Worm (Caenorhabditis elegans) whole organism, L4/young adult: ENCODE data around the gene suf-1.
A peak's percentile ranks its signal among the peaks of the same experiment; 100 is the strongest.

Experiments used
- W03F9.2 ChIP-seq: fragments of 150-350 bp; optimal IDR thresholded peaks from 2 replicates; lab custom pipeline; 2014; ENCODE audit warnings: missing biosample characterization, missing genetic modification characterization
- dao-5 ChIP-seq: sonication (generic microtip); optimal IDR thresholded peaks from 2 replicates; lab custom pipeline; 2016; ENCODE audit warnings: missing genotype, missing genetic modification characterization, moderate library complexity, missing compliant biosample characterization
- him-1 ChIP-seq: sonication (generic microtip); optimal IDR thresholded peaks from 2 replicates; lab custom pipeline; 2016; ENCODE audit warnings: missing genotype, missing genetic modification reagents, missing genetic modification characterization, missing compliant biosample characterization

The suf-1 gene

DNA sequence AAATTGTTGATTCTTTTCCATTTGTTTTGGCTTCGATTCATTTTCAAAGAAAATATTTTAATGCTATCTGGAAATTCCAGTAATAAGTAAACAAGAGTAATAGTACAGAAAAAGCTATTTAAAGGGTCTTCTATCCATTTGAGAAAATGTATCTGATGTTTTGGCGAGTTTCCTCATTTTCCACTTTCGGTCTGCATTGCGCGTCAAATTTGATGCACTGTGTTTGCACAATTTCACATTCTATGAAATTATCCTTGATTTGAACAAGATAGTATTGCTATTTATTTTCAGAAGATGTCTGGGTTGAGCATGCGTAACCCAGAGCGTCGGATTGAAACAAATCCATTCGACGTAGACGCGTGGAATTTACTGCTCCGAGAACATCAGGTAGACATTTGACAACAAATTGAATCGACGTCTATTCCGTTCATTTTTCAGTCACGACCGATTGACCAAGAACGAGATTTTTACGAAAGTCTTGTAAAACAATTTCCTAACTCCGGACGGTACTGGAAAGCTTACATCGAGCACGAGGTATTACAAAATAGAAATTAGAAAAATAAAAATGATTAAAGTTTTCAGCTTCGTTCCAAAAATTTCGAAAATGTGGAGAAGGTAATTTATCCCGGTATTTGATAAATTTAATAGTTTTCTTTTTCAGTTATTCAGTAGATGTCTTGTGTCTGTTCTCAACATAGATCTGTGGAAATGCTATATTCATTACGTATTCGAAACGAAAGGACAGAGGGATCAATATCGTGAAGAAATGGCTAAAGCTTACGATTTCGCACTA, at the start of gene suf-1:
Gene suf-1 (plus strand): TSS at position 280 of the 793 bp plus-strand sequence.
- TF ChIP-seq W03F9.2 (tag; lab: Kevin White, UChicago) = peak; percentile 37
- TF ChIP-seq him-1 = no peak
- TF ChIP-seq dao-5 (tag; lab: Kevin White, UChicago) = peak; percentile 53

DNA sequence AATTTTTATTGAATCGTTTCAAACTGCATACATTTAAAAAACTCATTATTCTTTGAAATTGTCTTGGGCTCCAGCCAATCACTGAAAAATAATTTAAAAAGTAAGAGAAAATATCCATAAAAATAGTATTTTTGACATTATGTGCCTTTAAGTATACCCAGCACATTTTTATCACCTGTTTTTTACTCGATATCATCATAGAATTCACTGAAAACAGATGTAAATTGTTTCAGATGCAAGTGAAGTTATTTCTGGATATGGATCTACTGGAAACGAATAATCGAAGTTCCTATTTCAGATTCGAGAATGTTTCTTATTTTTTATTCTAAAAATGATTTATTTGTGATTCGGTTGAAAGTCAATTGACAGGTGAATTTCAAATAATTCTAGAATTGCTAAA, 49.1 kb upstream of the suf-1 start:
- no peak for TF ChIP-seq him-1
- no peak for TF ChIP-seq W03F9.2 (tag; lab: Kevin White, UChicago)
- no peak for TF ChIP-seq dao-5 (tag; lab: Kevin White, UChicago)

DNA sequence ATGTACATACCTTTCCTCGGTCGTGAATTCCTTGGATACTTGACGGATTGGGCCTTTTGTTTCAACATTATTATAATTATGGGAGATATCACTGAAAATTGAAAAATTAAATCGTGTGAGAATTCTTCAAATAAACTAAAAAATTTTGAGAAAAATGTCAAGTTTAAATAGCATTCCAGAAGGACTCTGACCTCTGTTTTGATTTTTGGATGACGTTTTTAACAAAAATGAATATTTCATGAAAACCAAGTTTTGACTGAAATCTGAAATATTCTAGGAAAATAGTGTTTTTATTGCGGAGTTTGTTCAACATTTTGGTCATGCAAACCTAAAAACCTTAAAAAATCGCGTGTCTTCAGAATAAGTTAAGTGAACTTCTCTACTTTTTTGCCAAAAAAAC, 47.5 kb upstream of the suf-1 start, which contains the start of gene glb-27:
Gene glb-27 (minus strand): TSS at position 101 of the 400 bp plus-strand sequence.
- TF ChIP-seq W03F9.2 (tag; lab: Kevin White, UChicago) (no peak), him-1 (no peak), dao-5 (tag; lab: Kevin White, UChicago) (no peak)

DNA sequence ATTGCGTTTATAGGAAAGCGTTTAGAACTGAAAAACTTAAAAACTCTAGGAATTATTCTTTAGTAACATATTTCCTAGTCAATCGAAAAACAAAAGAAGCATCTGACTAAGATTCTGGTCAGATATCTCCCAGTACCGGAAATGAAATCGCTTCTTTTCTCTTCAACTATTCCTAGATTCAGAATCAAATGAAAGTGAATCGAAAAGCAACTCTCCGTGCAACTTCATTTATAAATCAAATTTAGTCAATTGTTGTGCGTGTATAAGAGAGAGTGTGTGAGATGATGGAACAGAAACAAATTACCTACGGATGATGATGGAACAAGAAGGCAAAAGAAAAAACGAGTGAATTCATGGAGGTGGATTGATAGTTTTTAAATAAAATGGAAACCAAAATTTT, 44.5 kb upstream of the suf-1 start:
- TF ChIP-seq W03F9.2 (tag; lab: Kevin White, UChicago) = no peak
- TF ChIP-seq dao-5 (tag; lab: Kevin White, UChicago) = no peak
- TF ChIP-seq him-1 = no peak

DNA sequence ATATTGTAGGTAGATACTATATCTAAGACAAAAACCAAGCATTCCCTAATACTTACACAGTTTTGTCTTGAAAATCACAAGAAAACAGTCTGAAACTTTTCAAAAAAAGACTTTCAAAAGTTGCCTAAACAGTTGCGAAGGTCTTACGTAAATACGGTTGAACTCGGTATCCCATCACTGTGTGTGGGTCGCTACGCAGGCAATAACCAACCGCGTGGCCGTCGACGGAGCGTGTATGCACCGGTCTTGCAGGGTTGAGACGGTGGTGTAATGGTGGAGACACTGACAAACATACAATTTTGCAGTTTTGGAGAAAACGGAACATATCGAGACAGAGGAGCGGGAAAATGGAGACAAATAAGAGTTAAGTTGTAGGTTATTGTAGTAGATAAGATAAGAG, 42.4 kb upstream of the suf-1 start, which contains the start of gene iff-2:
Gene iff-2 (minus strand): TSS at position 141 of the 400 bp plus-strand sequence.
- TF ChIP-seq W03F9.2 (tag; lab: Kevin White, UChicago) = peak; percentile 97
- peak; percentile 97 for TF ChIP-seq him-1
- peak; percentile 77 for TF ChIP-seq dao-5 (tag; lab: Kevin White, UChicago)

DNA sequence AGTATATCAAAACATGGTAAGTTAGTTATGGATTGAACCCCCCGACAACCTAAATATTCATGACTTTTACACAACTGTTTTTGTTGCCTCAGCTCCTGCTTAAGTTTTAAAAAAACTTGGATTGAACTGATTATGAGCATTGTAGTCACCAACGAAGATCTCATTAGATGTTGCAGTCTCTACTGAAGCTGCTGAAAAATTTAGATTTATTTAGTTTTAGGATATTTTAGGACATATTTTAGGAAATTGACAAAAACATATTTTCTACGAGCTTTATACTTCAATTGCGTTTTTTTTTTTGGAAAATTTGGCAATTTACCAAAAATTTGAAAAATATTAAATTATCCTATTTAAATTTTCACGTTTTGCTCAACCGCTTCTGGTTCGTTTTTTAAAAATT, 41.6 kb upstream of the suf-1 start, which contains the start of gene F54C9.14:
Gene F54C9.14 (plus strand): TSS at position 301 of the 400 bp plus-strand sequence.
- TF ChIP-seq him-1 = no peak
- no peak for TF ChIP-seq dao-5 (tag; lab: Kevin White, UChicago)
- TF ChIP-seq W03F9.2 (tag; lab: Kevin White, UChicago) = no peak

DNA sequence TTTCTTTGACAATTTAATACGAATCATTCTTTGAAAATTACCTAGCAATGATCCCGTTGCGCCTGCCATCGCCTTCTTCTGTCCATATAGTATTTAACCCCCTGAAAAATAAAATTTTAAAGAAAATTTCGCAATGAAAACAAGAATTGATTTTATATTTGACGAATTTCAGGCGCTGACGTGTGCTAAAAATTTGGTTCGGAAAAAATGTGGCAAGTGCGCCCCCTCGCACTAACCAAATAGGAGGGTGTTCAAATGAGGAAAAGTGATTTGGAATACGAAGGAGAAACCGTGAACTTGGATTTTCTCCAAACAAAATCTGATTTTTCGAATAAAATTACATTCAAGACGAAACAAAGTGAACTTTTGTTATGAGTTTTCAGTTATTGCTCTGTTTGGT, 37.6 kb upstream of the suf-1 start, which contains the start of gene stc-1:
Gene stc-1 (minus strand): TSS at position 101 of the 400 bp plus-strand sequence.
- no peak for TF ChIP-seq dao-5 (tag; lab: Kevin White, UChicago)
- no peak for TF ChIP-seq W03F9.2 (tag; lab: Kevin White, UChicago)
- TF ChIP-seq him-1 = no peak

DNA sequence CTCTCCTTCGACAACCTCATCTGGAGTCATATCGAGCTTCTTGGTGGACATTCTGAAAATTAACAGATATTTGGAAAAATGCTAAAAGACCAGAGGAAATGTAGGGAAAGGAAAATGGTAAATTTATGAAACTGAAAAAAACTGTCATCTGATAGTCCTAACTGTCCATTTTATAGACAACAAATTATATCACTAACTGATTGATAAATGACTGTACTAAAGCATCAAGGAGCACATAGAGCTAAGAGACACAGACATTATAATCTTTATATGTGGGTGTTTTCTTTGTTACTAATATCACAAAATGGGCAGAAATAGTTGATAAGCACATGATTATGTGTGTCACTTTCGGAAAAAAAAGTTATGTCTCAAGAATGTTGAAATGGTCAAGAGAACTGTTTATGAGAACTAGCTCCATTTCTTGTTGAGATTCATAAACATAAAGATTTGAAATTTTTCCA, 36.8 kb upstream of the suf-1 start, which contains the start of gene F54C9.3:
Gene F54C9.3 (minus strand): TSS at position 51 of the 461 bp plus-strand sequence.
- no peak for TF ChIP-seq him-1
- TF ChIP-seq W03F9.2 (tag; lab: Kevin White, UChicago) = no peak
- TF ChIP-seq dao-5 (tag; lab: Kevin White, UChicago) = no peak

DNA sequence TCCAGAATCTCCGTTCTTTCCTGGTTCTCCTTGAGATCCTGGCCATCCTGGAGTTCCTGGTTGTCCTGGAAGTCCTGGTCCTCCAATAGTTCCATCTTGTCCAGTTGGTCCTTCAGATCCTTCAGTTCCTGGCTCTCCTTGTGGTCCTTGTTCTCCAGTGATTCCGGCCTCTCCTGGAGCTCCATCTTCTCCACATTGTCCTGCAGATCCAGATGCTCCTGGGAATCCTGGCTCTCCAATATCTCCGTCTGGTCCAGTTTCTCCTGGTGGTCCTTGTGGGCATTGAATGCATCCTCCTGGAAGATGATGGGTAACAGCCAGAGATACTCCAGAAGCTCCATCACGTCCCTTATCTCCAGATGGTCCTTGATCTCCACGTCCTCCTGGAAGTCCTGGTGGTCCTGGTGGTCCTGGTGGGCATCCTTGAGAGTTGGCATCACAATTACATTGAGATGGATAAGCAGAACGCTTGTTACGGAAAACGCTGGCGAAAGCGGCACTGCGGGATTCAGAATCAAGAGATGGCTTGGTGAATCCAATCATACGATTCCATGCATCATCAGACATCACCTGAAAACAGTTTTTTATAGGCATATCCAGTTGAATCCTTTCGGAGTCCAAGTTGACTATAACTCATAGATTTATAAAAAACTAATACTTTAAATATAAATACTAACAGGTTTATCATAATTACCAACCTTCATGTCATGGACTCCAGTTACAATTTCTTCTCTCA, 35.2 kb upstream of the suf-1 start:
- TF ChIP-seq dao-5 (tag; lab: Kevin White, UChicago) (no peak), him-1 (no peak), W03F9.2 (tag; lab: Kevin White, UChicago) (no peak)

DNA sequence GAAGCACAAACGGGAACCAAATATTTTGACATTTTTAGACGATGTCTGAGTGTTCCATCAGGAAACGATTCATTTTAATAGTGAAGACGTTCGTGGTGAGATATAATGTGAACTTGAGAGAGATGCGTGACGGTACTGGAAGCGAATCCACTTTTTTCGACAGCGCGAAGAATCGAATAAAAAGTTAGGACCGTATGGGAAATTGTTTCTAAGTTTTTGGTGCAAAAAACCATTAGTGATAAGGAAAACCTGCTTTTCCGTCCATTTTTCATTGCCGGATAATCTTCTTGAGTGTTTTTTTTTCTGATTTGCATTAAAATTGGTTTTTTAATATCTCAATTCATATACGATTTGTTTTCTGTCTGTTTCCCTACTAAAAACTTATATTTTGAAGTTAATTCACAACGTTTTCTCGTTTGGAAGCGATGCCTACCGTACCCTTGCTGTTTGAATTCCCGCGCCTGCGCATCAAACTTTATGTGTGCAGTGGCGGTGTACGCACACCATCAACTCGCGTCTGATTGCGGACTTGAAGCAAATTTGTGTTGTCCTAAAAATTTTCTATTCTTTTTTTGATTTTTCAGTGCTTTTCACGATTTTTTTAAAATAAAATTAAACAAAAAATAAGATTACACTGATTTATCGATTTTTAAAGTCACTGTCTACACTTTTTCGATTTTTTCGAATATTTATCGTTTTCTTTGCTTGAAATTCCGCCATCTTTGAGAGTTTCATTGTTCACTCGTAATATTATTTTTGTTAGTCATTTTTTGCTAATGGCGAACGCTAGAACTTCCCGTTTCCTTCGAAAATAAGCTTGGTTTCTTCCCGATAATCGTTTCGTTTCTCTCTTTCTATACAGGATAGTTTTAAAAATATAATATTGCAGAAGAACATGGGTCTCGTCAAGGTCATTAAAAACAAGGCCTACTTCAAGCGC, 34.3 kb upstream of the suf-1 start, which contains the start of the genes col-38 and rpl-5:
Gene col-38 (minus strand): TSS at position 51 of the 940 bp plus-strand sequence.
Gene rpl-5 (plus strand): TSS at position 890 of the 940 bp plus-strand sequence.
- TF ChIP-seq dao-5 (tag; lab: Kevin White, UChicago) (no peak), W03F9.2 (tag; lab: Kevin White, UChicago) (peak; percentile 97), him-1 (peak; percentile 1)

DNA sequence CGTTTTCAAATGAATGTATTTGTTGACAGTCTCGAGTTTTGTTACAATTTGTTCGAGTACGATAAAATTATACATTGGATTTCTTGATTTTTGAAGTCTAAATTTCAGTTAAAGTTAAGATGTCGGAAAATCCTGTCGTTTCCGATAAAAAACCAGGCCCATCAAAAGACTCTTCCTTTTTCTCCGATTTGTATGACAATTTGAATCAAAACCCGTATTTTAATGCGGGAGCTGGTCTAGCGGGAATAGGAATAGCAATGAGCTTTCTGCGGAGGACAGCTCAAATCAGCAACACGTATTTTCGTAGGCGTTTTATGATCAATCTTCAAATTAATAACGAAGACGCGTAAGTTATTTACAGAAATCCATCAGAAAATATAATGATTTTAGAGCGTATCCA, 32.7 kb upstream of the suf-1 start, which contains the start of gene bcs-1:
Gene bcs-1 (plus strand): TSS at position 109 of the 400 bp plus-strand sequence.
- TF ChIP-seq W03F9.2 (tag; lab: Kevin White, UChicago) (no peak), him-1 (no peak), dao-5 (tag; lab: Kevin White, UChicago) (no peak)

DNA sequence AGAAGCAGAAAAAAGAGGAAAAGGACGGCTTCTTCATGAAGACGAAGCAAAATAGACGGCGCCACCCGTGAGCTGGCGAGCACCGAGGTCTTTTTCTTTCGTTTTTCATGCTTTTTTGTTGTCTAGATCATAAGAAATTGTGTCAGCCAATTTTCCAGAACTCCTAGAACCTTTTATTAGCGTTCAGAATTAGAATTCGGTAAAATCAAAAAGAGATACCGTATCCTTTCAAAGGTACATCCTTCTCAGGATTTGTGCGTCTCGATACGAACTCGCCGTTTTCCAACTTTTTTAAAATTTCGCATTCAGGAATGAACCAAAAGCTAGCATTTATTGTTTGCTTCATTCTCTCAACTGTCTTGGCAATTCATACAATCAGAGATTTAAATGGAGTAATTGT, 30.6 kb upstream of the suf-1 start, which contains the start of gene F54C9.7:
Gene F54C9.7 (plus strand): TSS at position 301 of the 400 bp plus-strand sequence.
- TF ChIP-seq dao-5 (tag; lab: Kevin White, UChicago) (no peak), W03F9.2 (tag; lab: Kevin White, UChicago) (no peak), him-1 (no peak)
